Worm (Caenorhabditis elegans): Measurements from ENCODE around the gene srm-1.
"Not testable (repeated sequence)": the region's sequence is repeated elsewhere in the genome, so short reads cannot be mapped to it uniquely, and the experiment has no call there.

Gene srm-1

DNA sequence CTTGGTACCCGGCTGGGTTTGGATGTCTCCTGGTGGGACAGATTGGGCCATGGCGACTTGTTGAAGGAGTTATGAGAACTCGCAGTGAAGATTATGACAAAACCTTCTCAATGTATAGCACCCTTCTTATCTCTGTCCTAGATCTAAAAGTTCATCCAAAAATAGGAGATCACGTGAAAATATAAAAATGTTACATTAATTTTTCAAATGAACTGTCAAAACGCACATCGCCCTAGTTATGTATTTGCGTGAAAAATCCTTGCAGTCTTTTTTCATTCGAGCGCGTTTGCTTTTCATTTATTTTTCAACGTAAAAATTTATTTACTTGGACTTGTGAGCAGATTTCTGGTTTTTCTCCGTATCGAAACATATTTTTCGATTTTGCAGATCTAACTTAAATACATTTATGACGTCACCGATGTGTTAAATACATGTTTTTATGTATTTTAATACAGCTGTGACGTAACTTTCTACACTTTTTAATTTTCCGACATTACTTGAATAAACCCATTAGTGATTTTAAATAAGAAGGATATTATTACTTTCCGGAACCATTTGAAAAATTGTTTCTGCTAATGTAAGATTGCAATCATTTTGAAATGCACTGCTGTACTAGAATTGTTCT, 43.7 kb downstream of the srm-1 start, which contains the start of gene msp-55:
TSS of gene msp-55 (minus strand) at position 51 of the 625 bp plus-strand sequence.
- TF ChIP-seq dao-5 (tag; optimal IDR thresholded peaks at IDR 0.05) (no peak), W03F9.2 (tag; optimal IDR thresholded peaks at IDR 0.05) (no peak), him-1 (tag; optimal IDR thresholded peaks at IDR 0.05) (no peak)

DNA sequence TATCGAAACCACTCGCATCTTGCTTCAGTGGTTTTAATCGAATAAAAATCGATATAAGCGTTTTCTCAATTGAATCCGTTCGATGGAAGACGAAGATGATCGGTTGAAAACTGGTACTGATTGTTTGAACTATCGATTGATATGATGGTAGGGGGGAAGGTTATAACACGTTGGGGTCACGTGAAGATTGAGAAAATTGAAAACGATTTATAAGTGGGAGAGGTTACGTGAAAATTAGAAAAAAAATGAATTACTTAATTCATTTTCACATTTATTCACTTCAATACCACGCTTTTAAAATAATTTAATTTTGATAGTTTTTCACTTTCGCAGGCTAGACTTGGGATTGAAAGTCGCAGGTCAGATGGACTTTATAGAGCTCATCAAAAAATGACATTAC, 48.6 kb downstream of the srm-1 start, which contains the start of gene C09B9.7:
TSS of gene C09B9.7 (minus strand) at position 101 of the 400 bp plus-strand sequence.
- no peak for TF ChIP-seq him-1 (tag; optimal IDR thresholded peaks at IDR 0.05)
- no peak for TF ChIP-seq W03F9.2 (tag; optimal IDR thresholded peaks at IDR 0.05)
- no peak for TF ChIP-seq dao-5 (tag; optimal IDR thresholded peaks at IDR 0.05)

DNA sequence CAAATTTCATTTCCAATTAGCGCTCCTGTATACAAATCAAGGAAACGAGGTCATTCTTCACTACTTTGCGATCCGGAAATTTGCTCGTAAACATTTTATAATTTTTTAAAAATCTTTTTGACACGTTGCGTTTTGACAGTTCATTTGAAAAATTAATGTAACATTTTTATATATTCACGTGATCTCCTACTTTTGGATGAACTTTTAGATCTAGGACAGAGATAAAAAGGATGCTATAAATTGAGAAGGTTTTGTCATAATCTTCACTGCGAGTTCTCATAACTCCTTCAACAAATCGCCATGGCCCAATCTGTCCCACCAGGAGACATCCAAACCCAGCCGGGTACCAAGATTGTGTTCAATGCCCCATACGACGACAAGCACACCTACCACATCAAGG, 49.9 kb downstream of the srm-1 start, which contains the start of gene msp-57:
TSS of gene msp-57 (plus strand) at position 301 of the 400 bp plus-strand sequence.
- not testable (repeated sequence) for TF ChIP-seq him-1, W03F9.2, dao-5 (tag; optimal IDR thresholded peaks at IDR 0.05)

DNA sequence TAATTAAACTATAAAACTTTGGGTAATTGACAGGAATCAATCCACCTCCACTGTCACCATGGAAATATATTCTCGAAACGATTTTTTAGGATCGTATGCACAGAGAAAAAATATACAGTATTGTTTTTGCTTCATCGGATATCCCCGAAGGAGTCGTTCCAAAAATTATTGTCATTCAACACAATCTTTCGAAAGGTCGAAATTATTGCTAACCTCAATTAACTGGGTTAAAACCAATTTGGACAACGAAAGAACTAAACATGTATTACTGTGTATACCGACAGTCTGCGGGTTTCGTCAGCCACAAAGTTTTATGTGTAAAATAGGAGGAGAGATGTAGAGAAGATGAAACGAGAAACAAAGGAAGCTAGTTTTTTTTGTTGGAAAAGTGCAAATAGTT, 51.0 kb downstream of the srm-1 start:
- no peak for TF ChIP-seq W03F9.2 (tag; optimal IDR thresholded peaks at IDR 0.05)
- TF ChIP-seq dao-5 (tag; optimal IDR thresholded peaks at IDR 0.05) = no peak
- TF ChIP-seq him-1 (tag; optimal IDR thresholded peaks at IDR 0.05) = no peak

Measured in whole organism, L4/young adult.